ENCODE assay signal across 2 worm cellular contexts in the genomic region with DNA sequence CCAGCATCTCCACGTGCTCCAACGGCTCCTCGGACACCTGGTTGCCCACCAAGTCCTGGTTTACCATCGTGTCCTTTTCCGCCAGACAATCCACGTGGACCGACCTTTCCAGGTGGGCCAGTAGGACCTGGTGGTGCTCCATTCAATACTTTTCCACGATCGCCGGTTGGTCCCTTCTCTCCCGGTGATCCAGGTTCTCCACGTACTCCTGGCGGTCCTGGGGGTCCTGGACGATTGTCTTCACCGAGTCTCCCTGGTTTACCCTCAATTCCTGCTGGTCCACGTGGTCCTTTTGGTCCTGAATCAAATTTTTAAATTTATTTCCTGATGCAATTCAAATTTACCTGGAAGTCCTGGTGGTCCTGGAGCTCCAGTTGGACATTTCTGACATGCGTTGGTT.
TF ChIP-seq lines count a peak whose summit lies in the region.

No protein-coding gene starts in this region.

TF ChIP-seq in whole organism, L4 larva, 104 proteins besides CTCF, POLR2A, EP300 and RAD21:
- no peak for TF ChIP-seq daf-16 (GFP tag; optimal IDR thresholded peaks at IDR 0.05; lab: Kevin White, UChicago)
- no peak for TF ChIP-seq daf-16 (tag; optimal IDR thresholded peaks at IDR 0.05; lab: Kevin White, UChicago)
- no peak for TF ChIP-seq nhr-76 (tag; optimal IDR thresholded peaks at IDR 0.05; lab: Kevin White, UChicago)
- peak; percentile 64 for TF ChIP-seq set-16 (GFP tag; IDR thresholded peaks at IDR 0.05; lab: Robert Waterston, UW)

TF ChIP-seq in whole organism, young adult, 124 proteins besides CTCF, POLR2A, EP300 and RAD21:
- no peak for TF ChIP-seq attf-6 (GFP tag; IDR thresholded peaks at IDR 0.05; lab: Robert Waterston, UW)
- TF ChIP-seq zfh-2 (GFP tag; conservative IDR thresholded peaks at IDR 0.05; lab: Robert Waterston, UW), result peak; percentile 56
- no peak for TF ChIP-seq F39B2.1 (GFP tag; IDR thresholded peaks at IDR 0.05; lab: Robert Waterston, UW)
TF ChIP-seq in whole organism, young adult: peak in this region for 1.
